Fruit fly (Drosophila melanogaster) ovary, adult (tissue): Measurements from ENCODE around the gene GstD8.

Experiments
- CG17801 ChIP-seq: fragments of 200-800 bp; optimal IDR thresholded peaks from 2 replicates; lab custom pipeline; 2019; ENCODE audit warnings: missing biosample characterization, mild to moderate bottlenecking, missing genetic modification characterization, moderate library complexity; ENCODE audit not compliant: partially characterized antibody

The GstD8 gene

DNA sequence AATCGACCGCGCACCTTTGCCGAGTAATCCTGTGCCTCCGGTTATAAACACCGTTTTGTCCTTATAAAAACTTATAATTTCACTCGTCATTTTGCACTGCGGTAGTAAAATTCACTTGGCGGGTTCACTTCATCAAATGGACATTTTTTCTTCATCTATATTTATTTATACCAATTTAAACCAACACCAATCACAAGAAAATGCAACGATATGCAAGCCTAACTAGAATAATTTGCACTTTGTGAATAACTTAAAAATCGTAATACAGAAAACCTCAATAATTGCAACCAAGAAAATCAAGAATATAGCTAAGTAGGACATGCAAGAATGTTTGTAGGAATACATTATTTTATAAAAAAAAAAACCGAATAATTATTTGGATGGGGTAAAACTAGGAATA lies 16.1 kb downstream of the GstD8 start, which contains the start of the genes CG10096 and CG10097:
CG10096 (minus strand) TSS at position 101 of the 400 bp plus-strand sequence.
CG10097 (minus strand) TSS at position 101 of the 400 bp plus-strand sequence.
- TF ChIP-seq CG17801 (GFP tag; lab: Kevin White, UChicago), result no peak

- TF ChIP-seq CG17801 (GFP tag; lab: Kevin White, UChicago), result peak; percentile 19
Observed at dm6 chr3R:12398054-12398453, 18.2 kb downstream of the GstD8 start.

- TF ChIP-seq CG17801 (GFP tag; lab: Kevin White, UChicago), result no peak
Observed at dm6 chr3R:12398620-12399247, 18.9 kb downstream of the GstD8 start, which contains the start of gene Cyp9f3. Cyp9f3 (minus strand) TSS chr3R:12398929.

DNA sequence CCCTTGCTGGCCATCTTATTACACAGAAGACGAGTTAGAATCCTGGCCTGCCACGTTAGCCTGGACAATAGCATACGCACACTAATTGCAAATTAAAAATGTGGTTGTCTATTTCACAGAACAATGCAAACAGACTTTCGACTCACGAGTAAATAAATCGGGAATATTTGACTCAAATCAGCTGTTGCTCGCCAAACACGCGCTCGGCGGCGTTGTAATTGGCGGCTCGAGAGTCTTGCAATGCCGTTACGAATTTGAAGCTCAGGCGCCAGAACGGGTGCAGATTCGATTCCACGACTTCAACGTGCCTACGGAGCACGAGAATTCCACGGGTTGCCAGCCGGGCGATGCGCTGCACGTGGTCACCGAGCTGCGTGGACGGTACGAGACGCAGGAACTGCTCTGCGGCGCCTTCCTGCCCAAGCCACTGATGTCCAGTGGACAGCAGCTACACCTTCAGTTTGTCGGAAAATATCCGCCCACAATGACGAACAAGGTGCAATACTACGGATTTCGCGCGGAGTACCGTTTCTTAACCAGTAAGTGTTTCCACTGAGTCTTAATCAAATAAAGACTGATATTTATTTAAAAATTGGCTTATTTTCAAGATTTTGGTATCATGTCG lies 22.0 kb downstream of the GstD8 start, which contains the start of gene DNAlig3:
DNAlig3 (minus strand) TSS at position 168 of the 625 bp plus-strand sequence.
- peak; percentile 67 for TF ChIP-seq CG17801 (GFP tag; lab: Kevin White, UChicago)

dm6 chr3R:12402935-12403334 lies 23.1 kb downstream of the GstD8 start:
- TF ChIP-seq CG17801 (GFP tag; lab: Kevin White, UChicago), result peak; percentile 100

DNA sequence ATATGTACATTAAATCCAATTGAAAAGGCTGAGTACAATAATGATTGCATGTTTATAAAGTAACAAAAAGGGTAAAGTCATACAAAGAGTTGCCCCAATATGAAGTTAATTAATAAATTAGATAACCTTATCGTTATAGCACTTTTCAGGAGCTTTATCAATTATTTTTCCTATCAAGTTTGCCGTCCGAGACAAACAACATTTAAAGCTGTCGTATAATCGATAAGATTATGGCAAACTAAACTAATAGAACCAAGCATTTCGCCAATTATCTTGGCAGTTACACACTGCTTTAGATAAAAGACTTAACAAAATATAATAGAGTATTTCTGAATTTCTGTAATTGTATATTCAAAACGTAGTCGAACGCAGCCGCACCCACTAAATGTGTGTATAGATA lies 25.3 kb downstream of the GstD8 start:
- TF ChIP-seq CG17801 (GFP tag; lab: Kevin White, UChicago), result no peak

DNA sequence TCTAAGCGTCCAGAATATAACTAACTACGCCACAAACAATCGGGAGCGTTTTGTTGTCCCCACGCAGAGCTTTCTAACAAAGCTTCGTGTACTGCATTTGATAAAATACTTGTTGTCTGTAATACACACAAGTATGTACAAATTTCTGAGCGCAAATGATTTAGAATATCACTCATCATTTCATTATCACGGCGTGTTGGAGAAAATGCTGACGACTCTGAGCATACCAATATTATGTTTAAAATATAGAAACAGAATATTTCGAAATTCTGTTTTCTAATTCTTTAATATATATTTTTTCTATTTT lies 26.1 kb downstream of the GstD8 start, which contains the start of gene Cyp9f2:
Cyp9f2 (minus strand) TSS at position 101 of the 307 bp plus-strand sequence.
- no peak for TF ChIP-seq CG17801 (GFP tag; lab: Kevin White, UChicago)

dm6 chr3R:12406235-12407196 lies 26.7 kb downstream of the GstD8 start, which contains the start of gene CG5167:
CG5167 (plus strand) TSS chr3R:12406532.
- peak; percentile 75 for TF ChIP-seq CG17801 (GFP tag; lab: Kevin White, UChicago)

DNA sequence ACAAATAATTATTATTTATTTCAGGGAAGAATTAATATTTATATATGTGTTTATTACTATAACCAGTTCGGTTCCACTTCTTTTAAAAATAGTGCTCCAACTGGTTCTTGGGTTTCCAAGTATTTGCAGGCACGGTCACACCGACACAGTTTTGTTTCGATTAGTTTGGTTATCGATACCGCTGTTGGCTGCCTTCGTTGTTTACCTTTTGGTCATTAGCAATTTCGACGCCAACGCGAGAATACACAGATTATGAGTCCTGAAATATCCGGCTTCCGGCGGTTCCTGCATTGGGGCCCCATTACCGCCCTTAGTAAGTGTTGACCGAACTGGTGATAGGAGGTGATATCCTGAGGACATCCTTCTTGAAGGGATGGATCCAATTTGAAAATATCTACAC lies 28.4 kb downstream of the GstD8 start, which contains the start of gene CG5196:
CG5196 (plus strand) TSS at position 157 of the 400 bp plus-strand sequence.
- TF ChIP-seq CG17801 (GFP tag; lab: Kevin White, UChicago), result peak; percentile 25

DNA sequence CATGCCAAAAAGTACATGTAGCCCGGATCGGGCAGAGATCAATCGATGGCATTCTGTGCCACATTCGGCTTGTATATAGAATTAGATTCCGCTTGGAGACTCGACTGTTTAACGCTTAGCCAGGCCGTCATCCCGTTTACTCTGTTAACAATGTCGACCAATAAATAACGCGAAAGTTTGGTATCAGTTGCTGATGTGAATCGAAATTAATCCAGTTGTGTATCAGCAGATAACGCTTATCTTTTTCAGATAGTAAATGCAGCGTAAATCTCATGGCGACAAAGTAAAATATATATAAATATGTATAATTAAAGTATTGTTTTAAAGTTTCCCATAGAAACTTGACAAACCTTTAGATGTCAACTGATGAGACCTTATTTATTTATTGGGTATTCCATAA lies 31.6 kb downstream of the GstD8 start:
- no peak for TF ChIP-seq CG17801 (GFP tag; lab: Kevin White, UChicago)

DNA sequence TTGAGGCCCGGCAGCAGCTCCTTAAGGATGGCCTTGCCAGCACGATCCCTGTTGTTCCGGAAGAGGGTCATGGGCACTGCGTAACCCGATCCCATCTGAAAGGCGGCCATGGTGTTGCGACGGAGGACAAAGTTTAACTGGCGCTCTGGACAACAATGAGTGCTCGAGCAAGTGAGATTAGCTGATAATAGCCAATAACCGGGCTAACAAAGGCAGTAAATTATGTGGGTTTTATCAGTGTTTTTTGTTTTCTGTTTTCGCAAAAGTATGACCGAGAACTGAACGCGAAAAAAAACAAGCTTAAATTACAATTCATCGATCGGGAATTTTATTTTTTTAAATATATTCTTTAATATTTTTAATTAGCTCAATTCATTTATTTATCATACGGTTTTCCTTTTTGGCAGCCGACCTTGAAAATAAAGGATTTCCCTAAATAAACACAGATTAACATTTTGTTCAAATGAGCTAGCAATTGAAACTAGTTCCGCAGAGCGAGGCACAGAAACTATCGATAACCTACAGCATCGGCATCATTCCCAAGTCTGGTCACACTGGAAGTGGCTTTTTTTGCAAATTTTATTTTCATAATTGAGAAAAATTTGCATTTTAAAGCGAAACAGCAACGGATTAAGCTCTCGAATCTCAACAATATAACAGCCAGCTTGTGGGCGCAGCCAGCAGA lies 33.6 kb downstream of the GstD8 start, which contains the start of the genes Dip-C and pps:
Dip-C (minus strand) TSS at position 486 of the 685 bp plus-strand sequence.
pps (plus strand) TSS at position 555 of the 685 bp plus-strand sequence.
- TF ChIP-seq CG17801 (GFP tag; lab: Kevin White, UChicago), result peak; percentile 41

- no peak for TF ChIP-seq CG17801 (GFP tag; lab: Kevin White, UChicago)
Observed at dm6 chr3R:12422379-12422975, 42.7 kb downstream of the GstD8 start, which contains the start of the genes Scgbeta and CG17202. Scgbeta (minus strand) TSS chr3R:12422429. CG17202 (plus strand) TSS chr3R:12422768.

DNA sequence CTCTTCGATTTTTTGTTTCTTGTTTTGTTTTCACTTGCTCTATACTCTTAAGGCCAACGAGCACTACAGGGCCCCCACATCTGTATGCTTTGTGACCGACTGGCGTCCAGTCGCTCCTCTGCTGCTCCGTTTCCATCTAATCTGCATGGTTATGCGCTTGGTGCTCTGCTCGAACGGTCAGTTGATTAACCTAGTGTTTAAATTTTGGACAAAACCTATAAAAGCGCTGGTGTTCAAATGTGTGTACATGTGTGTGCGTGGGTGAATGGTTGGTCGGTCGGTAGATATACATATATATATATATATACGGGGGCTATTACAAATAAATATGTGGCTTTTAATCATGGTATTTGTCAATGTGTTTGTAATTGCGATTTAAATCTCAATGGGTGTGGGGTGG lies 44.2 kb downstream of the GstD8 start:
- no peak for TF ChIP-seq CG17801 (GFP tag; lab: Kevin White, UChicago)
